Worm (Caenorhabditis elegans) whole organism, early embryonic: ENCODE data around the gene hrpl-1.

Experiments used
- F13C5.2 ChIP-seq: sonication (generic microtip); optimal IDR thresholded peaks from 2 replicates; lab custom pipeline; 2017; ENCODE audit warnings: mild to moderate bottlenecking, missing genetic modification characterization, inconsistent platforms, missing compliant biosample characterization
- ama-1 ChIP-seq: fragments of 150-350 bp; optimal IDR thresholded peaks from 2 replicates; lab custom pipeline; 2014
- scrt-1 ChIP-seq: fragments of 200-800 bp; sonication (Bioruptor generic); IDR thresholded peaks from 2 replicates; pipeline ENCODE4 v1.3.6; 2022; ENCODE audit warnings: missing genetic modification characterization, missing compliant biosample characterization
- tra-4 ChIP-seq: sonication (generic microtip); optimal IDR thresholded peaks from 2 replicates; lab custom pipeline; 2017; ENCODE audit warnings: missing genetic modification characterization, missing compliant biosample characterization

DNA sequence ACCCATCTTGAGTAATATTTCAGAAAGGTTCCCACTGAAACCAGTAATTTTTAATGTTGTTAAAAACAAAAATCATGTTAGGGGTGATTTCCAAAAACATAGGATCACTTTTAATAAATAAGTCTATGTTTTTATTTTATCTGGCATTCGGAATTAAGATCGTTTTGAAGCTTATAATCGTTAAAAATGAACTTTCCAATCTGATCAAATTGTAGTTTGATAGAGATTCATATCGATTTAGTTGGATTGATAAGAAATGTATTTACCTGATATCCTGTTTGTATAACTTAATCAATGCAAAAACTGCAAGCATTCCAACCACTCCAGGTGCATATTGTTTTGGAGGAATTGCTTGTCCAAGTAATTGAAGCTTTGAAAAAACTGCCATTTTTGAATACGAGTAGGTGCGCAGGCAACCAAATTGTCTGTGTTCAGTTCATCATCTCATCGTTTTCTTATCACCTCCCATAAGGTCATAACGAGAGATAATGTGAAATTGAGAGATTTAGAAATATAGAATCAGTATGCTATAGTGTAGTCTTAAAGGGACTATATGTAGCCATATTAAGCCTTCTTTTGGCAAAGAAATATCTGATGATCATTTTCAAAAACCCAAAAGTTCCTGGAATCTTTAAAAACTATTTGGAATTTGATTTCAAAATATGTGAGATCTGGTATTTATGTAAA is 11.1 kb upstream of the hrpl-1 start, which contains the start of gene pmp-2:
- TF ChIP-seq ama-1 (lab: Kevin White, UChicago) = no peak
- TF ChIP-seq F13C5.2 (tag; lab: Kevin White, UChicago) = no peak
- TF ChIP-seq tra-4 = no peak
- no peak for TF ChIP-seq scrt-1
